Fruit fly (Drosophila melanogaster): ENCODE measurements around the gene Sgs3.

Sgs3 gene

DNA sequence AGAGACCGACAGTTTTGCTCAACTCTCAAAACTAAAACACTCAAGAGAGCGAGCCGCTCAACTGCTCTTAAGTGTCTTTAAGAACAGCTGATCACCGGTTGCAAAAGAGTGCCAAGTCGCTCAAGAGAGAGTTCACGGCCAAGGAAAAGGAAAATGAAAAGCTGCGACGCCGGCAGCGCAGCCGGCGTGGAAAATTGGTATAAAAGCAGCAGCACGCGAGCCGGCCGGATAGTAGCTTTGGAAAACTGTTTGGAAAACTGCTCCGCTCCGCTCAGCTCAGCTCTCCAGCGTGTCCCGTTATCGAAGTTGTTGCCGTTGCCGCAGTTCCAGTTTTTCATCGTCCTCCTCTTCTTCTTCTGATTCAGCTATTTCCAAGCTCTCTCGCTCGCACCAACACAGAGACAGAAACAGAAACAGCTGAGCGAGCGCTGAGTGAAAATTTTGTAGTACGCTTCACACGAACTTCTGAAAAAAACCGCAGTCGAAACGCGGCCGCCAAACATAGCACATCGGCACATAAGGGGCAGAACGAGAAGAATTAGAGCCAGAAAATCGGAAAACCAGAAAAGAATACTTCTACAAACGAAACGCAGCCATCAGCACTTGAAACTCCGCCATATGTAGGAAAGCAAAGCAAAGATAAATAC, 24.6 kb upstream of the Sgs3 start, which contains the start of gene chrb (continued):
- TF ChIP-seq row (GFP tag; IDR thresholded peaks at IDR 0.05) = peak; percentile 15; the same call in 1 of the 3 replicates
- no peak for TF ChIP-seq CG12155 (GFP tag; optimal IDR thresholded peaks at IDR 0.05)
- peak in 1 of 2 experiments; percentile 52 for TF ChIP-seq Pdp1 (GFP tag; optimal IDR thresholded peaks at IDR 0.05)
- peak; percentile 58 for TF ChIP-seq nerfin-1 (tag; optimal IDR thresholded peaks at IDR 0.05)
- 0 out of 2 replicates have a peak, but pooled peaks have one; percentile 30 for TF ChIP-seq CG1024 (GFP tag; IDR thresholded peaks at IDR 0.05)
- 0 out of 2 replicates have a peak, but pooled peaks have one; percentile 15 for TF ChIP-seq H2.0 (GFP tag; IDR thresholded peaks at IDR 0.05)
- TF ChIP-seq CG12219 (GFP tag; optimal IDR thresholded peaks at IDR 0.05) = peak; percentile 38
- TF ChIP-seq CG17361 (GFP tag; IDR thresholded peaks at IDR 0.05) = no peak
- peak; percentile 47 for TF ChIP-seq CG9876 (GFP tag; optimal IDR thresholded peaks at IDR 0.05)
- no peak for TF ChIP-seq Abd-B (GFP tag; optimal IDR thresholded peaks at IDR 0.05)
- TF ChIP-seq MBD-R2 (GFP tag; IDR thresholded peaks at IDR 0.05) = no peak
- no peak for TF ChIP-seq Ets97D (GFP tag; optimal IDR thresholded peaks at IDR 0.05)
- peak; percentile 45 for TF ChIP-seq PHDP (tag; optimal IDR thresholded peaks at IDR 0.05)
- no peak for TF ChIP-seq Taf1 (GFP tag; IDR thresholded peaks at IDR 0.05)
- no peak for TF ChIP-seq D19B (GFP tag; optimal IDR thresholded peaks at IDR 0.05)
- peak; percentile 39; the same call in 1 of the 2 replicates for TF ChIP-seq inv (GFP tag; IDR thresholded peaks at IDR 0.05; ENCODE audit: partially characterized antibody)
- no peak for TF ChIP-seq corto (GFP tag; optimal IDR thresholded peaks at IDR 0.05)
- no peak for TF ChIP-seq CG16815 (GFP tag; optimal IDR thresholded peaks at IDR 0.05)
- peak; percentile 75 for TF ChIP-seq CG18599 (GFP tag; optimal IDR thresholded peaks at IDR 0.05)
- peak; percentile 35 for TF ChIP-seq CG8089 (GFP tag; optimal IDR thresholded peaks at IDR 0.05)
- no peak for TF ChIP-seq ERR (GFP tag; optimal IDR thresholded peaks at IDR 0.05)
- TF ChIP-seq CG12071 (GFP tag; optimal IDR thresholded peaks at IDR 0.05) = peak; percentile 65
- no peak for TF ChIP-seq E2f1 (GFP tag; IDR thresholded peaks at IDR 0.05)
- TF ChIP-seq Sox100B (GFP tag; optimal IDR thresholded peaks at IDR 0.05) = no peak
- no peak for TF ChIP-seq Nf-YA (GFP tag; IDR thresholded peaks at IDR 0.05)
- peak; percentile 69 for TF ChIP-seq CG17568 (GFP tag; optimal IDR thresholded peaks at IDR 0.05)
- TF ChIP-seq Myb (GFP tag; optimal IDR thresholded peaks at IDR 0.05) = peak; percentile 21
- peak; percentile 59 for TF ChIP-seq Scr (GFP tag; IDR thresholded peaks at IDR 0.05; ENCODE audit: partially characterized antibody)
- TF ChIP-seq CG4617 (GFP tag; optimal IDR thresholded peaks at IDR 0.05; ENCODE audit: borderline replicate concordance) = no peak
- TF ChIP-seq ara (GFP tag; IDR thresholded peaks at IDR 0.05) = peak; percentile 63; the same call in 1 of the 2 replicates
- TF ChIP-seq CG1792 (GFP tag; optimal IDR thresholded peaks at IDR 0.05) = peak; percentile 16
- TF ChIP-seq ac (GFP tag; optimal IDR thresholded peaks at IDR 0.05) = no peak
- TF ChIP-seq tup (GFP tag; optimal IDR thresholded peaks at IDR 0.05) = no peak
- TF ChIP-seq Hr51 (GFP tag; optimal IDR thresholded peaks at IDR 0.05) = peak; percentile 31 to 62
- TF ChIP-seq pan (optimal IDR thresholded peaks at IDR 0.05) = no peak
- no peak for TF ChIP-seq pan (GFP tag; optimal IDR thresholded peaks at IDR 0.05 in 1 of 2, IDR thresholded peaks at IDR 0.05 in 1 of 2)
- TF ChIP-seq CG14667 (GFP tag; IDR thresholded peaks at IDR 0.05) = no peak
- no peak for TF ChIP-seq Bdp1 (GFP tag; optimal IDR thresholded peaks at IDR 0.05)
- TF ChIP-seq Dip2 (GFP tag; IDR thresholded peaks at IDR 0.05) = no peak
- peak; percentile 35 for TF ChIP-seq YL-1 (GFP tag; optimal IDR thresholded peaks at IDR 0.05)
- peak; percentile 23 to 54 for TF ChIP-seq dpn (GFP tag; optimal IDR thresholded peaks at IDR 0.05)
- TF ChIP-seq wek (GFP tag; optimal IDR thresholded peaks at IDR 0.05) = peak; percentile 44
- no peak for TF ChIP-seq dmrt11E (tag; optimal IDR thresholded peaks at IDR 0.05)
- peak; percentile 84 for TF ChIP-seq pros (GFP tag; optimal IDR thresholded peaks at IDR 0.05)
- 0 out of 2 replicates have a peak, but pooled peaks have one; percentile 23 for TF ChIP-seq CG5953 (GFP tag; IDR thresholded peaks at IDR 0.05)
- peak; percentile 66 for TF ChIP-seq Nf-YC (tag; optimal IDR thresholded peaks at IDR 0.05)
- no peak for TF ChIP-seq CG8281 (tag; optimal IDR thresholded peaks at IDR 0.05)
- TF ChIP-seq cwo (GFP tag; optimal IDR thresholded peaks at IDR 0.05) = peak; percentile 72
- TF ChIP-seq CG8359 (GFP tag; optimal IDR thresholded peaks at IDR 0.05; ENCODE audit: borderline replicate concordance) = peak; percentile 43

All from whole organism, embryonic.